Fruit fly (Drosophila melanogaster) whole organism, embryonic: ENCODE data around the gene GluProRS.
A peak's percentile ranks its signal among the peaks of the same experiment; 100 is the strongest.

Source experiments
- Atf-2 ChIP-seq: fragments of 200-800 bp; sonication (Bioruptor generic); optimal IDR thresholded peaks from 2 replicates; lab custom pipeline; 2016; ENCODE audit warnings: missing biosample characterization, missing genetic modification characterization
- Bteb2 ChIP-seq: fragments of 200-800 bp; sonication (Bioruptor generic); optimal IDR thresholded peaks from 2 replicates; lab custom pipeline; 2016; ENCODE audit warnings: missing biosample characterization, missing genetic modification characterization
- CG10267 ChIP-seq: fragments of 200-800 bp; sonication (Bioruptor generic); optimal IDR thresholded peaks from 2 replicates; lab custom pipeline; 2018; ENCODE audit warnings: missing biosample characterization, mild to moderate bottlenecking, missing genetic modification characterization, moderate library complexity
- CG10462 ChIP-seq: fragments of 200-800 bp; sonication (Bioruptor generic); optimal IDR thresholded peaks from 2 replicates; lab custom pipeline; 2016; ENCODE audit warnings: missing biosample characterization, missing genetic modification characterization
- CG11504 ChIP-seq: fragments of 200-800 bp; sonication (Bioruptor generic); optimal IDR thresholded peaks from 3 replicates; lab custom pipeline; 2019; ENCODE audit warnings: missing biosample characterization, mild to moderate bottlenecking, missing genetic modification characterization, moderate library complexity
- CG12942 ChIP-seq: fragments of 200-800 bp; sonication (Bioruptor generic); optimal IDR thresholded peaks from 3 replicates; lab custom pipeline; 2016; ENCODE audit warnings: missing biosample characterization, missing genetic modification characterization
- CG13775 ChIP-seq: fragments of 200-800 bp; sonication (Bioruptor generic); optimal IDR thresholded peaks from 3 replicates; lab custom pipeline; 2017; ENCODE audit warnings: missing biosample characterization, mild to moderate bottlenecking, missing genetic modification characterization
- CG15269 ChIP-seq: fragments of 200-800 bp; sonication (Bioruptor generic); optimal IDR thresholded peaks from 2 replicates; lab custom pipeline; 2018; ENCODE audit warnings: missing biosample characterization, mild to moderate bottlenecking, missing genetic modification characterization, moderate library complexity
- CG15514 ChIP-seq: fragments of 200-800 bp; sonication (Bioruptor generic); optimal IDR thresholded peaks from 3 replicates; lab custom pipeline; 2017; ENCODE audit warnings: missing biosample characterization, missing genetic modification characterization, mild to moderate bottlenecking, moderate library complexity, missing genetic modification reagents
- CG1647 ChIP-seq: fragments of 200-800 bp; sonication (Bioruptor generic); optimal IDR thresholded peaks from 3 replicates; lab custom pipeline; 2016; ENCODE audit warnings: missing biosample characterization, missing genetic modification characterization
- CG16815 ChIP-seq: fragments of 200-800 bp; sonication (Bioruptor generic); optimal IDR thresholded peaks from 3 replicates; lab custom pipeline; 2017; ENCODE audit warnings: missing biosample characterization, mild to moderate bottlenecking, missing genetic modification characterization
- CG17385 ChIP-seq: fragments of 200-800 bp; sonication (Bioruptor generic); optimal IDR thresholded peaks from 3 replicates; lab custom pipeline; 2018; ENCODE audit warnings: missing biosample characterization, mild to moderate bottlenecking, missing genetic modification characterization
- CG1832 ChIP-seq: fragments of 200-800 bp; sonication (Bioruptor generic); optimal IDR thresholded peaks from 2 replicates; lab custom pipeline; 2017; ENCODE audit warnings: missing biosample characterization, mild to moderate bottlenecking, missing genetic modification characterization, inconsistent platforms
- CG18476 ChIP-seq: fragments of 200-800 bp; sonication (Bioruptor generic); optimal IDR thresholded peaks from 2 replicates; lab custom pipeline; 2016; ENCODE audit warnings: missing biosample characterization, mild to moderate bottlenecking, missing genetic modification characterization
- CG18619 ChIP-seq: fragments of 200-800 bp; sonication (Bioruptor generic); optimal IDR thresholded peaks from 3 replicates; lab custom pipeline; 2017; ENCODE audit warnings: missing biosample characterization, mild to moderate bottlenecking, missing genetic modification characterization
- CG2199 ChIP-seq: fragments of 200-800 bp; sonication (Bioruptor generic); IDR thresholded peaks from 3 replicates; pipeline ENCODE4 v1.3.6; 2022; ENCODE audit warnings: missing biosample characterization, missing genetic modification characterization
- CG32532 ChIP-seq: fragments of 200-800 bp; sonication (Bioruptor generic); IDR thresholded peaks from 2 replicates; pipeline ENCODE4 v1.3.6; 2022; ENCODE audit warnings: missing biosample characterization, missing genetic modification characterization
- CG4328 ChIP-seq: fragments of 200-800 bp; sonication (Bioruptor generic); optimal IDR thresholded peaks from 3 replicates; lab custom pipeline; 2017; ENCODE audit warnings: missing biosample characterization, missing genetic modification reagents, missing genetic modification characterization
- CG4424 ChIP-seq: fragments of 200-800 bp; sonication (Bioruptor generic); optimal IDR thresholded peaks from 3 replicates; lab custom pipeline; 2016; ENCODE audit warnings: missing biosample characterization, missing genetic modification characterization
- CG4617 ChIP-seq: fragments of 200-800 bp; sonication (Bioruptor generic); optimal IDR thresholded peaks from 3 replicates; lab custom pipeline; 2016; ENCODE audit warnings: missing biosample characterization, missing genetic modification characterization, borderline replicate concordance
- CG7786 ChIP-seq: fragments of 200-800 bp; sonication (Bioruptor generic); optimal IDR thresholded peaks from 2 replicates; lab custom pipeline; 2016; ENCODE audit warnings: missing biosample characterization, missing genetic modification characterization
- CG8478 ChIP-seq: fragments of >200 bp; optimal IDR thresholded peaks from 2 replicates; lab custom pipeline; 2018
- Dll ChIP-seq: fragments of 200-800 bp; sonication (Bioruptor generic); IDR thresholded peaks from 4 replicates; pipeline ENCODE4 v1.3.6; 2022; ENCODE audit warnings: missing biosample characterization, missing genetic modification characterization; ENCODE audit not compliant: partially characterized antibody
- Ets65A ChIP-seq: fragments of 200-800 bp; sonication (Bioruptor generic); peaks from one replicate; lab custom pipeline; 2016; ENCODE audit warnings: missing biosample characterization, missing genetic modification characterization
- H15 ChIP-seq: fragments of 200-800 bp; sonication (Bioruptor generic); IDR thresholded peaks from 3 replicates; pipeline ENCODE4 v1.3.6; 2022; ENCODE audit warnings: missing biosample characterization, missing genetic modification characterization
- H2.0 ChIP-seq: fragments of 200-800 bp; sonication (Bioruptor generic); IDR thresholded peaks from 2 replicates; pipeline ENCODE4 v1.3.6; 2022; ENCODE audit warnings: missing biosample characterization, missing genetic modification characterization
- HLH54F ChIP-seq: fragments of 200-800 bp; sonication (Bioruptor generic); optimal IDR thresholded peaks from 3 replicates; lab custom pipeline; 2016; ENCODE audit warnings: missing biosample characterization, missing genetic modification characterization
- Mrtf ChIP-seq: fragments of 200-800 bp; sonication (Bioruptor generic); IDR thresholded peaks from 3 replicates; pipeline ENCODE4 v1.3.6; 2022; ENCODE audit warnings: missing biosample characterization, missing genetic modification characterization
- NC2α ChIP-seq: fragments of 200-800 bp; sonication (Bioruptor generic); optimal IDR thresholded peaks from 2 replicates; lab custom pipeline; 2016; ENCODE audit warnings: missing biosample characterization, missing genetic modification characterization
- Neu2 ChIP-seq: fragments of 200-800 bp; sonication (Bioruptor generic); optimal IDR thresholded peaks from 3 replicates; lab custom pipeline; 2016; ENCODE audit warnings: missing biosample characterization, missing genetic modification characterization, borderline replicate concordance
- Nf-YB ChIP-seq: fragments of 200-800 bp; sonication (Bioruptor generic); optimal IDR thresholded peaks from 3 replicates; lab custom pipeline; 2019; ENCODE audit warnings: missing biosample characterization, mild to moderate bottlenecking, missing genetic modification characterization, moderate library complexity
- Scr ChIP-seq: fragments of 200-800 bp; sonication (Bioruptor generic); IDR thresholded peaks from 2 replicates; pipeline ENCODE4 v1.3.6; 2022; ENCODE audit warnings: missing biosample characterization, missing genetic modification characterization; ENCODE audit not compliant: partially characterized antibody
- abd-A ChIP-seq: fragments of 200-800 bp; sonication (Bioruptor generic); optimal IDR thresholded peaks from 3 replicates; lab custom pipeline; 2019; ENCODE audit warnings: missing biosample characterization, mild to moderate bottlenecking, missing genetic modification characterization, moderate library complexity
- ash1 ChIP-seq: fragments of 200-800 bp; sonication (Bioruptor generic); optimal IDR thresholded peaks from 2 replicates; lab custom pipeline; 2018; ENCODE audit warnings: missing biosample characterization, mild to moderate bottlenecking, missing genetic modification characterization
- cas ChIP-seq: fragments of 200-800 bp; sonication (Bioruptor generic); IDR thresholded peaks from 2 replicates; pipeline ENCODE4 v1.3.6; 2022; ENCODE audit warnings: missing biosample characterization, missing genetic modification characterization
- chinmo ChIP-seq: fragments of 200-800 bp; sonication (Bioruptor generic); IDR thresholded peaks from 4 replicates; pipeline ENCODE4 v1.3.6; 2022; ENCODE audit warnings: missing biosample characterization, missing genetic modification characterization; ENCODE audit not compliant: partially characterized antibody
- fru ChIP-seq: fragments of >200 bp; optimal IDR thresholded peaks from 2 replicates; lab custom pipeline; 2017
- fu2 ChIP-seq: fragments of 200-800 bp; sonication (Bioruptor generic); optimal IDR thresholded peaks from 2 replicates; lab custom pipeline; 2016; ENCODE audit warnings: missing biosample characterization, missing genetic modification characterization
- gem ChIP-seq: fragments of 200-800 bp; sonication (Bioruptor generic); optimal IDR thresholded peaks from 2 replicates; lab custom pipeline; 2019; ENCODE audit warnings: missing biosample characterization, mild to moderate bottlenecking, missing genetic modification characterization, moderate library complexity
- gro ChIP-seq: fragments of 200-800 bp; sonication (Bioruptor generic); optimal IDR thresholded peaks from 2 replicates; lab custom pipeline; 2016; ENCODE audit warnings: missing biosample characterization, missing genetic modification characterization
- ken ChIP-seq: fragments of 200-800 bp; sonication (Bioruptor generic); IDR thresholded peaks from 3 replicates; pipeline ENCODE4 v1.3.6; 2022; ENCODE audit warnings: missing biosample characterization, missing genetic modification characterization
- lbe ChIP-seq: fragments of 200-800 bp; sonication (Bioruptor generic); optimal IDR thresholded peaks from 2 replicates; lab custom pipeline; 2016; ENCODE audit warnings: missing biosample characterization, mild to moderate bottlenecking, missing genetic modification characterization
- luna ChIP-seq: fragments of 200-800 bp; sonication (Bioruptor generic); optimal IDR thresholded peaks from 2 replicates; lab custom pipeline; 2016; ENCODE audit warnings: missing biosample characterization, missing genetic modification characterization
- mam ChIP-seq: fragments of 200-800 bp; sonication (Bioruptor generic); optimal IDR thresholded peaks from 3 replicates; lab custom pipeline; 2016; ENCODE audit warnings: missing biosample characterization, missing genetic modification characterization
- nau ChIP-seq: fragments of 200-800 bp; sonication (Bioruptor generic); optimal IDR thresholded peaks from 3 replicates; lab custom pipeline; 2017; ENCODE audit warnings: missing biosample characterization, mild to moderate bottlenecking, missing genetic modification characterization, missing genetic modification reagents
- oc ChIP-seq: fragments of 200-800 bp; sonication (Bioruptor generic); optimal IDR thresholded peaks from 2 replicates; lab custom pipeline; 2018; ENCODE audit warnings: missing biosample characterization, mild to moderate bottlenecking, missing genetic modification characterization, moderate library complexity
- pita ChIP-seq: fragments of 200-800 bp; sonication (Bioruptor generic); optimal IDR thresholded peaks from 2 replicates; lab custom pipeline; 2017; ENCODE audit warnings: missing biosample characterization, mild to moderate bottlenecking, missing genetic modification characterization
- ranshi ChIP-seq: fragments of 200-800 bp; sonication (Bioruptor generic); IDR thresholded peaks from 2 replicates; pipeline ENCODE4 v1.3.6; 2022; ENCODE audit warnings: missing biosample characterization, missing genetic modification characterization
- salm ChIP-seq: fragments of 200-800 bp; sonication (Bioruptor generic); optimal IDR thresholded peaks from 2 replicates; lab custom pipeline; 2018; ENCODE audit warnings: missing biosample characterization, mild to moderate bottlenecking, missing genetic modification characterization
- trem ChIP-seq: fragments of 200-800 bp; optimal IDR thresholded peaks from 3 replicates; lab custom pipeline; 2019; ENCODE audit warnings: missing biosample characterization, mild to moderate bottlenecking, missing genetic modification characterization, moderate library complexity
- trh ChIP-seq: fragments of 200-800 bp; sonication (Bioruptor generic); optimal IDR thresholded peaks from 2 replicates; lab custom pipeline; 2016; ENCODE audit warnings: missing biosample characterization, missing genetic modification characterization
- vfl ChIP-seq: fragments of 200-800 bp; sonication (Bioruptor generic); optimal IDR thresholded peaks from 2 replicates; lab custom pipeline; 2016; ENCODE audit warnings: missing biosample characterization, missing genetic modification characterization
- yki ChIP-seq: fragments of >200 bp; optimal IDR thresholded peaks from 3 replicates; lab custom pipeline; 2018

The GluProRS gene

dm6 chr3R:23969449-23969848 is 11.3 kb upstream of the GluProRS start (continued):
- TF ChIP-seq ranshi (GFP tag; lab: Robert Waterston, UW) = peak; percentile 26; the same call in 1 of the 2 replicates
- no peak for TF ChIP-seq CG4617 (GFP tag; lab: Kevin White, UChicago)
- no peak for TF ChIP-seq fu2 (GFP tag; lab: Kevin White, UChicago)
- peak; percentile 40 for TF ChIP-seq CG17385 (GFP tag; lab: Kevin White, UChicago)
- TF ChIP-seq Scr (GFP tag; lab: Robert Waterston, UW) = no peak
- 0 out of 2 replicates have a peak, but pooled peaks have one; percentile 39 for TF ChIP-seq cas (GFP tag; lab: Robert Waterston, UW)
- peak; percentile 75 for TF ChIP-seq CG15269 (tag; lab: Kevin White, UChicago)
- TF ChIP-seq abd-A = peak; percentile 20
- TF ChIP-seq pita (GFP tag; lab: Kevin White, UChicago) = no peak
- no peak; the same call in 2 of the 3 replicates for TF ChIP-seq Mrtf (GFP tag; lab: Robert Waterston, UW)
- TF ChIP-seq H2.0 (GFP tag; lab: Robert Waterston, UW) = peak; percentile 38; the same call in 1 of the 2 replicates
- peak; percentile 28 for TF ChIP-seq CG4424 (GFP tag; lab: Kevin White, UChicago)
- no peak for TF ChIP-seq H15
- TF ChIP-seq CG2199 (GFP tag; lab: Robert Waterston, UW) = no peak
- TF ChIP-seq fru (lab: Kevin White, UChicago) = no peak
- TF ChIP-seq CG4328 (GFP tag; lab: Kevin White, UChicago) = peak; percentile 9
- no peak for TF ChIP-seq nau (GFP tag; lab: Kevin White, UChicago)
- no peak for TF ChIP-seq CG18476 (GFP tag; lab: Kevin White, UChicago)
- no peak for TF ChIP-seq Bteb2 (GFP tag; lab: Kevin White, UChicago)
- TF ChIP-seq Atf-2 (GFP tag; lab: Kevin White, UChicago) = no peak
- TF ChIP-seq oc (tag; lab: Kevin White, UChicago) = no peak
- no peak for TF ChIP-seq ash1
- TF ChIP-seq ken = peak; percentile 49; the same call in 1 of the 3 replicates
- TF ChIP-seq CG16815 = no peak
- TF ChIP-seq CG32532 = peak; percentile 64
- no peak for TF ChIP-seq mam (GFP tag; lab: Kevin White, UChicago)
- no peak for TF ChIP-seq trem
- no peak for TF ChIP-seq Dll (GFP tag; lab: Robert Waterston, UW)
- TF ChIP-seq CG10462 (GFP tag; lab: Kevin White, UChicago) = no peak
- TF ChIP-seq CG1832 (GFP tag; lab: Kevin White, UChicago) = no peak
- no peak for TF ChIP-seq luna (GFP tag; lab: Kevin White, UChicago)
- no peak for TF ChIP-seq CG7786
- TF ChIP-seq CG18619 (GFP tag; lab: Kevin White, UChicago) = peak; percentile 31
- TF ChIP-seq CG10267 (tag; lab: Kevin White, UChicago) = peak; percentile 21
- no peak for TF ChIP-seq trh (GFP tag; lab: Kevin White, UChicago)
- no peak for TF ChIP-seq lbe (GFP tag; lab: Kevin White, UChicago)
- TF ChIP-seq Nf-YB (GFP tag; lab: Kevin White, UChicago) = no peak
- TF ChIP-seq CG1647 = no peak
- peak; percentile 23 for TF ChIP-seq salm
- no peak for TF ChIP-seq vfl (GFP tag; lab: Kevin White, UChicago)
- no peak for TF ChIP-seq CG12942 (GFP tag; lab: Kevin White, UChicago)
- TF ChIP-seq CG15514 (GFP tag; lab: Kevin White, UChicago) = peak; percentile 14
- TF ChIP-seq CG8478 = no peak
- TF ChIP-seq Neu2 (GFP tag; lab: Kevin White, UChicago) = no peak
- no peak for TF ChIP-seq CG13775
- peak; percentile 75 for TF ChIP-seq CG11504 (tag; lab: Kevin White, UChicago)
- TF ChIP-seq yki (lab: Kevin White, UChicago) = no peak
- TF ChIP-seq gro (GFP tag; lab: Kevin White, UChicago) = no peak
- no peak for TF ChIP-seq HLH54F (GFP tag; lab: Kevin White, UChicago)
- TF ChIP-seq gem (tag; lab: Kevin White, UChicago) = peak; percentile 77
- TF ChIP-seq chinmo (GFP tag; lab: Robert Waterston, UW) = no peak
- no peak for TF ChIP-seq NC2α (GFP tag; lab: Kevin White, UChicago)
- no peak for TF ChIP-seq Ets65A
